Worm (Caenorhabditis elegans): ENCODE measurements around the gene C15H11.10.

- TF ChIP-seq tra-4 (tag; optimal IDR thresholded peaks at IDR 0.05) (no peak), aly-1 (tag; optimal IDR thresholded peaks at IDR 0.05) (no peak), flt-1 (GFP tag; IDR thresholded peaks at IDR 0.05) (no peak), ama-1 (optimal IDR thresholded peaks at IDR 0.05) (no peak), pes-1 (GFP tag; IDR thresholded peaks at IDR 0.05) (no peak), tbx-37 (GFP tag; conservative IDR thresholded peaks at IDR 0.05) (no peak), hmg-4 (GFP tag; optimal IDR thresholded peaks at IDR 0.05) (no peak), tbx-11 (GFP tag; IDR thresholded peaks at IDR 0.05) (no peak), ets-7 (tag; optimal IDR thresholded peaks at IDR 0.05) (no peak), hmbx-1 (tag; optimal IDR thresholded peaks at IDR 0.05) (no peak), B0310.2 (tag; optimal IDR thresholded peaks at IDR 0.05) (no peak), ceh-36 (tag; optimal IDR thresholded peaks at IDR 0.05) (no peak)
Measured at ce11 chrV:14405647-14406046, 13.7 kb downstream of the C15H11.10 start.
